Worm (Caenorhabditis elegans): ENCODE measurements around the gene F54D11.4.

F54D11.4 gene

DNA sequence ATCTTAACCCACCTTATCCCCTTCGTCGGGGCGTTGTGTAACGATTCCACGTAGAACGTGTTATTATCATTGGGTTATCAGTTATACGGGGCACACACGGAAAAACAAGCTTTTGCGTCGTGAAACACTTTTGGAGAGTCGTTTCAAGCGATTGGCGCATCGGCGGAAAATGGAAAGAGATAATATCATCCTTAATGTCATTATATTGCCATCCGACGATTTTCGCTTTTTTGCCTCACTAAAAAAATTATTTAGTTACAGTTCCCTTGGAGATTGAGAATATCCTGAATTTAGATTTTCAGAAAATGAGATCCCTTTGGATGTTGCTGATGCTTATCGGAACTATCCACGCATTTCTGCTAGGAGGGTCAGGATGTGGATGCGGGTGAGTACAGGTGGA lies 32.6 kb downstream of the F54D11.4 start, which contains the start of gene F41F3.8:
Gene F41F3.8 (plus strand): TSS at position 301 of the 400 bp plus-strand sequence.
- no peak for TF ChIP-seq ztf-6 (GFP tag; IDR thresholded peaks at IDR 0.05)
- no peak for TF ChIP-seq lag-1 (GFP tag; IDR thresholded peaks at IDR 0.05)
- TF ChIP-seq let-607 (tag; optimal IDR thresholded peaks at IDR 0.05), result no peak
- no peak for TF ChIP-seq repo-1 (tag; optimal IDR thresholded peaks at IDR 0.05)
- TF ChIP-seq lsl-1 (GFP tag; optimal IDR thresholded peaks at IDR 0.05), result no peak
- no peak for TF ChIP-seq ets-4 (GFP tag; optimal IDR thresholded peaks at IDR 0.05)
- no peak for TF ChIP-seq attf-3 (GFP tag; conservative IDR thresholded peaks at IDR 0.05)
- no peak for TF ChIP-seq T07F8.4 (tag; optimal IDR thresholded peaks at IDR 0.05)
- TF ChIP-seq madf-6 (GFP tag; IDR thresholded peaks at IDR 0.05), result no peak
- no peak for TF ChIP-seq unc-62 (GFP tag; optimal IDR thresholded peaks at IDR 0.05)
- no peak for TF ChIP-seq hmg-1.2 (GFP tag; IDR thresholded peaks at IDR 0.05)
- TF ChIP-seq hsf-1 (GFP tag; IDR thresholded peaks at IDR 0.05), result no peak

DNA sequence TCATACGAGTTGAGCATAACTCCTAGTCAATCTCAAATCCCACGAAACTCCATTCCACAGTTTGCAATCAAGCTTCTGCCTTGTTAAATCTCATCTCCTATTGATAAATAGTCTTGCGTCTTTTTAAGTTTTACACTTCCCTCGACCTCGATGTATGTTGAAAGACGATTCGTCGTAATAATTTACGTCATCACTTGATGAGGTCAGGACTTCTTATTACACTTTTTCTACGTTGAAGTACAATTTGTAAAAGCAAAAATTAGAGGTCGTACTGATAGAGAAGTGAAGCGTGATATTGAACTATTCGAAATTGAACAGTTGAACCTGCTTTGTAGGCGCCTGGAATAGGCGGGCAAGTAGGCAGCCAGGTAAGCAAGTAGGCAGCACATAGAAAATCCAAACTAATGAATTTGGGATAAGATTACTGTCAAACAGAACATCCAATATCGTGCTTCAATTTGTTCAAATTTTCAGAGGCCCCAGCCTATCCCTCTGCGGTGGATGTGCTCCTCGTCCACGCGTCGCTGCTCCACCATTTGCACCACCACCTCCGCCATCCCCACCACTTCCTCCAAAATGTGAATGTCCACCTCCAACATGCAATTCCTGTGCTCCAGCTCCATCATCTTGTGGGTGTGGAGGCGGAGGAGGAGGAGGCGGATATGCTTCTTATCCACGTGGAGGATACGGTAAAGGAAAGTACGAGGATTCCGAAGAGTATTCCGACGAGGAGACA lies 33.9 kb downstream of the F54D11.4 start:
- TF ChIP-seq zfh-2 (GFP tag; conservative IDR thresholded peaks at IDR 0.05), result peak; percentile 57; the same call in 1 of the 2 replicates
- 0 out of 2 replicates have a peak, but pooled peaks have one; percentile 7 for TF ChIP-seq hsf-1 (GFP tag; IDR thresholded peaks at IDR 0.05)
- 0 out of 2 replicates have a peak, but pooled peaks have one; percentile 70 for TF ChIP-seq cebp-2 (GFP tag; IDR thresholded peaks at IDR 0.05)
- 0 out of 2 replicates have a peak, but pooled peaks have one; percentile 13 for TF ChIP-seq mcd-1 (GFP tag; IDR thresholded peaks at IDR 0.05)
- TF ChIP-seq ceh-91 (GFP tag; IDR thresholded peaks at IDR 0.05), result no peak

DNA sequence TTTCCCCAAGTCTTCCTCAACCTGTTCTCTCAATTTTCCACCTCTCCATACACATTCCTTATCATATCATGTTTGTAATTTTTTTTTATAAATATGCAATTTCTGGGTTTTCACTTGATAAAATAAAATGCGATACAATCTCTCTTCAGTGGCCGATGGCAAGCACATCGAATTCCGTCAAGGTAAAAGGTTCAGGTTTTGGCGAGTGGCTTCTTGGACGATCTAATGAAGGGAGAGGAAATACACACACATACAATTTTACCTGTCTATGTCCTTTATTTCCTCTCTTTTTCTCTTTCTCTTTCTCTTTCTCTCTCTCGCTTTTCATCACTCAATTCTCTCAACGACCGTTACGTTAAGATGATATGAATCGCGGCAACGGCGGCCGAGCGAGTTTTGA lies 35.5 kb downstream of the F54D11.4 start:
- TF ChIP-seq lin-40 (tag; optimal IDR thresholded peaks at IDR 0.05), result no peak
- TF ChIP-seq let-607 (tag; optimal IDR thresholded peaks at IDR 0.05), result no peak
- no peak for TF ChIP-seq lsl-1 (GFP tag; optimal IDR thresholded peaks at IDR 0.05)
- TF ChIP-seq nhr-27 (tag; optimal IDR thresholded peaks at IDR 0.05), result no peak
- TF ChIP-seq lag-1 (GFP tag; IDR thresholded peaks at IDR 0.05), result no peak
- TF ChIP-seq K12H6.12 (tag; optimal IDR thresholded peaks at IDR 0.05), result no peak
- TF ChIP-seq unc-62 (GFP tag; optimal IDR thresholded peaks at IDR 0.05), result no peak
- peak; percentile 16 for TF ChIP-seq ztf-26 (tag; optimal IDR thresholded peaks at IDR 0.05)
- TF ChIP-seq pha-4 (tag; optimal IDR thresholded peaks at IDR 0.05), result no peak
- TF ChIP-seq nhr-80 (tag; optimal IDR thresholded peaks at IDR 0.05), result peak; percentile 17

DNA sequence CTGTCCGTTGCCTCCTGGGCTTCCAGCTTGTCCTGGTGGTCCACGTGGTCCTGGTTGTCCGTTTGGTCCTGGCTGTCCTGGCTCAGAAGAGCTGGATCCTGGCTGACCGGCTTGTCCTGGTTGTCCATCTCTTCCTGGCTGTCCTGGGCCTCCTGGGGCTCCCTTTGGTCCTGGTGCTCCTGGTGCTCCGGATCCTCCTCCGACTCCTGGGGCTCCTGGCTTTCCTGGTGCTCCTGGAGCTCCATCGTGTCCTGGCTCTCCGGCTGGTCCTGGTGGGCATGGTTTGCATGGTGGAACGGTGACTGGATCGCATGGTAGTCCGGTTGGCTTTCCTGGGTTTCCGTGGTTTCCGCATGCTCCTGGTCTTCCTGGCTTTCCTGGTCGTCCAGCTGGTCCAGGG lies 37.1 kb downstream of the F54D11.4 start:
- no peak for TF ChIP-seq F57C9.4 (tag; optimal IDR thresholded peaks at IDR 0.05)
- TF ChIP-seq dox-1 (GFP tag; IDR thresholded peaks at IDR 0.05), result 0 out of 2 replicates have a peak, but pooled peaks have one; percentile 41
- peak; percentile 94 for TF ChIP-seq egrh-3 (GFP tag; IDR thresholded peaks at IDR 0.05)
- no peak for TF ChIP-seq egl-18 (GFP tag; IDR thresholded peaks at IDR 0.05)
- TF ChIP-seq zfh-2 (GFP tag; conservative IDR thresholded peaks at IDR 0.05), result peak; percentile 94
- no peak for TF ChIP-seq attf-5 (GFP tag; optimal IDR thresholded peaks at IDR 0.05)
- peak; percentile 31 for TF ChIP-seq ztf-26 (tag; optimal IDR thresholded peaks at IDR 0.05)
- peak; percentile 12 for TF ChIP-seq lin-40 (tag; optimal IDR thresholded peaks at IDR 0.05)
- TF ChIP-seq let-607 (tag; optimal IDR thresholded peaks at IDR 0.05), result no peak

ce11 chrV:4653871-4654605 lies 38.1 kb downstream of the F54D11.4 start, which contains the start of the genes col-139 and F41F3.1:
Gene col-139, minus strand, starts transcription at chrV:4653971.
Gene F41F3.1, plus strand, starts transcription at chrV:4654555.
- TF ChIP-seq rpc-1 (optimal IDR thresholded peaks at IDR 0.05) (no peak), rpc-1 (tag; optimal IDR thresholded peaks at IDR 0.05) (no peak), ztf-6 (GFP tag; IDR thresholded peaks at IDR 0.05) (no peak)

All from whole organism, young adult.